Worm (Caenorhabditis elegans) whole organism, late embryonic: ENCODE data around the gene lipl-1.

Experiments used
- F13H6.1 ChIP-seq: sonication (generic microtip); optimal IDR thresholded peaks from 2 replicates; lab custom pipeline; 2016; ENCODE audit warnings: missing genetic modification characterization, missing compliant biosample characterization
- K09A11.1 ChIP-seq: sonication (generic microtip); optimal IDR thresholded peaks from 2 replicates; lab custom pipeline; 2017; ENCODE audit warnings: antibody characterized with exemption, mild to moderate bottlenecking, missing genetic modification characterization, missing compliant biosample characterization; ENCODE audit not compliant: insufficient read depth
- T23F11.4 ChIP-seq: fragments of 200-800 bp; sonication (Bioruptor generic); optimal IDR thresholded peaks from 2 replicates; lab custom pipeline; 2018; ENCODE audit warnings: mild to moderate bottlenecking, missing genetic modification characterization, missing compliant biosample characterization
- ahr-1 ChIP-seq: sonication (generic microtip); optimal IDR thresholded peaks from 2 replicates; lab custom pipeline; 2016; ENCODE audit warnings: missing genetic modification characterization, missing compliant biosample characterization
- ama-1 ChIP-seq: fragments of 150-350 bp; optimal IDR thresholded peaks from 2 replicates; lab custom pipeline; 2014
- ceh-14 ChIP-seq: sonication (generic microtip); optimal IDR thresholded peaks from 2 replicates; lab custom pipeline; 2016; ENCODE audit warnings: missing genotype, missing genetic modification characterization, missing compliant biosample characterization
- ceh-22 ChIP-seq: sonication (generic microtip); optimal IDR thresholded peaks from 2 replicates; lab custom pipeline; 2017; ENCODE audit warnings: missing biosample characterization, missing genetic modification characterization
- ceh-24 ChIP-seq: sonication (generic microtip); optimal IDR thresholded peaks from 2 replicates; lab custom pipeline; 2016; ENCODE audit warnings: mild to moderate bottlenecking, missing genetic modification characterization, missing compliant biosample characterization
- ceh-30 ChIP-seq: fragments of 150-350 bp; optimal IDR thresholded peaks from 2 replicates; lab custom pipeline; 2014; ENCODE audit warnings: missing biosample characterization, missing genetic modification characterization
- ceh-34 ChIP-seq: sonication (generic microtip); optimal IDR thresholded peaks from 2 replicates; lab custom pipeline; 2016; ENCODE audit warnings: mild to moderate bottlenecking, missing genetic modification characterization, missing compliant biosample characterization
- ceh-6 ChIP-seq: fragments of 200-800 bp; sonication (Bioruptor generic); optimal IDR thresholded peaks from 2 replicates; lab custom pipeline; 2018; ENCODE audit warnings: mild to moderate bottlenecking, missing genetic modification characterization, missing compliant biosample characterization
- ceh-9 ChIP-seq: sonication (generic microtip); optimal IDR thresholded peaks from 2 replicates; lab custom pipeline; 2016; ENCODE audit warnings: mild to moderate bottlenecking, missing genetic modification characterization, inconsistent platforms, missing compliant biosample characterization
- che-1 ChIP-seq: sonication (generic microtip); optimal IDR thresholded peaks from 2 replicates; lab custom pipeline; 2016; ENCODE audit warnings: mild to moderate bottlenecking, missing genetic modification characterization, missing compliant biosample characterization
- dmd-4 ChIP-seq: sonication (generic microtip); optimal IDR thresholded peaks from 2 replicates; lab custom pipeline; 2016; ENCODE audit warnings: borderline replicate concordance, missing genetic modification characterization, missing compliant biosample characterization
- ets-4 ChIP-seq: sonication (generic microtip); optimal IDR thresholded peaks from 2 replicates; lab custom pipeline; 2016; ENCODE audit warnings: missing genetic modification characterization, missing compliant biosample characterization
- fax-1 ChIP-seq: sonication (generic microtip); optimal IDR thresholded peaks from 2 replicates; lab custom pipeline; 2016; ENCODE audit warnings: missing genotype, missing genetic modification characterization, missing compliant biosample characterization
- fkh-10 ChIP-seq: fragments of 150-350 bp; optimal IDR thresholded peaks from 2 replicates; lab custom pipeline; 2014; ENCODE audit warnings: missing biosample characterization, missing genetic modification reagents, missing genetic modification characterization
- gmeb-2 ChIP-seq: sonication (generic microtip); optimal IDR thresholded peaks from 2 replicates; lab custom pipeline; 2016; ENCODE audit warnings: missing genetic modification characterization, inconsistent platforms, missing compliant biosample characterization
- hlh-15 ChIP-seq: sonication (generic microtip); optimal IDR thresholded peaks from 2 replicates; lab custom pipeline; 2016; ENCODE audit warnings: missing genetic modification characterization, missing compliant biosample characterization
- hlh-8 ChIP-seq: sonication (generic microtip); optimal IDR thresholded peaks from 2 replicates; lab custom pipeline; 2016; ENCODE audit warnings: missing genotype, missing genetic modification characterization, missing compliant biosample characterization
- lim-6 ChIP-seq: sonication (generic microtip); optimal IDR thresholded peaks from 2 replicates; lab custom pipeline; 2016; ENCODE audit warnings: missing genetic modification characterization, missing compliant biosample characterization
- lin-11 ChIP-seq: fragments of 200-800 bp; sonication (Bioruptor generic); optimal IDR thresholded peaks from 2 replicates; lab custom pipeline; 2018; ENCODE audit warnings: mild to moderate bottlenecking, missing genetic modification characterization, missing compliant biosample characterization
- mec-3 ChIP-seq: sonication (generic microtip); optimal IDR thresholded peaks from 2 replicates; lab custom pipeline; 2016; ENCODE audit warnings: borderline replicate concordance, missing genetic modification characterization, missing compliant biosample characterization
- nhr-11 ChIP-seq: fragments of 150-350 bp; optimal IDR thresholded peaks from 2 replicates; lab custom pipeline; 2014; ENCODE audit warnings: missing biosample characterization, missing genetic modification characterization
- nhr-232 ChIP-seq: sonication (generic microtip); optimal IDR thresholded peaks from 2 replicates; lab custom pipeline; 2016; ENCODE audit warnings: missing genetic modification characterization, missing compliant biosample characterization
- pax-1 ChIP-seq: fragments of 150-350 bp; optimal IDR thresholded peaks from 2 replicates; lab custom pipeline; 2014; ENCODE audit warnings: missing biosample characterization, missing genetic modification characterization
- pqm-1 ChIP-seq: sonication (generic microtip); optimal IDR thresholded peaks from 2 replicates; lab custom pipeline; 2016; ENCODE audit warnings: missing genetic modification characterization, missing compliant biosample characterization
- pros-1 ChIP-seq: fragments of 150-350 bp; optimal IDR thresholded peaks from 2 replicates; lab custom pipeline; 2014; ENCODE audit warnings: missing biosample characterization, missing genetic modification reagents, missing genetic modification characterization
- ref-2 ChIP-seq: sonication (generic microtip); optimal IDR thresholded peaks from 2 replicates; lab custom pipeline; 2016; ENCODE audit warnings: missing genetic modification characterization, missing compliant biosample characterization
- rnt-1 ChIP-seq: sonication (generic microtip); optimal IDR thresholded peaks from 2 replicates; lab custom pipeline; 2016; ENCODE audit warnings: missing genetic modification characterization, missing compliant biosample characterization
- sox-2 ChIP-seq: fragments of 200-800 bp; sonication (Bioruptor generic); IDR thresholded peaks from 2 replicates; pipeline ENCODE4 v1.3.6; 2022; ENCODE audit warnings: missing genetic modification reagents, missing genetic modification characterization, missing compliant biosample characterization
- sox-4 ChIP-seq: sonication (generic microtip); optimal IDR thresholded peaks from 2 replicates; lab custom pipeline; 2017; ENCODE audit warnings: mild to moderate bottlenecking, missing genetic modification characterization, inconsistent platforms, missing compliant biosample characterization
- syd-9 ChIP-seq: sonication (generic microtip); optimal IDR thresholded peaks from 2 replicates; lab custom pipeline; 2016; ENCODE audit warnings: mild to moderate bottlenecking, missing genetic modification characterization, moderate library complexity, missing compliant biosample characterization
- unc-3 ChIP-seq, 2 experiments: fragments of 200-800 bp in 1 of 2; sonication (Bioruptor generic) in 1 of 2; sonication (generic microtip) in 1 of 2; conservative IDR thresholded peaks in 1 of 2; optimal IDR thresholded peaks in 1 of 2; 2 replicates each; pipeline versions ENCODE4 v1.3.6 to Lab custom; 2016 to 2022; ENCODE audit warnings: missing compliant biosample characterization in 2 of 2, missing genetic modification characterization in 2 of 2, missing genetic modification reagents in 1 of 2
- unc-42 ChIP-seq: sonication (generic microtip); optimal IDR thresholded peaks from 2 replicates; lab custom pipeline; 2016; ENCODE audit warnings: missing genotype, missing genetic modification characterization, missing compliant biosample characterization
- zip-5 ChIP-seq: sonication (generic microtip); optimal IDR thresholded peaks from 2 replicates; lab custom pipeline; 2016; ENCODE audit warnings: missing genetic modification characterization, missing compliant biosample characterization
- ztf-16 ChIP-seq: sonication (generic microtip); optimal IDR thresholded peaks from 2 replicates; lab custom pipeline; 2017; ENCODE audit warnings: missing genetic modification characterization, missing compliant biosample characterization

lipl-1 gene

ce11 chrV:12943399-12943798, 23.6 kb downstream of the lipl-1 start:
- no peak for TF ChIP-seq pax-1
- TF ChIP-seq syd-9 (tag; lab: Kevin White, UChicago), result no peak
- no peak for TF ChIP-seq fkh-10 (GFP tag; lab: Kevin White, UChicago)
- TF ChIP-seq che-1 (tag; lab: Kevin White, UChicago), result no peak
- TF ChIP-seq K09A11.1 (tag; lab: Kevin White, UChicago), result no peak
- TF ChIP-seq ceh-30 (tag; lab: Kevin White, UChicago), result no peak
- no peak for TF ChIP-seq hlh-8 (tag; lab: Kevin White, UChicago)
- no peak for TF ChIP-seq lim-6 (tag; lab: Kevin White, UChicago)
- no peak for TF ChIP-seq zip-5
- TF ChIP-seq fax-1 (tag; lab: Kevin White, UChicago), result no peak
- no peak for TF ChIP-seq pros-1 (tag; lab: Kevin White, UChicago)
- no peak for TF ChIP-seq sox-4 (tag; lab: Kevin White, UChicago)
- TF ChIP-seq mec-3 (tag; lab: Kevin White, UChicago), result no peak
- TF ChIP-seq ceh-22 (tag; lab: Kevin White, UChicago), result no peak
- TF ChIP-seq ceh-34 (tag; lab: Kevin White, UChicago), result no peak
- TF ChIP-seq ceh-6 (GFP tag; lab: Kevin White, UChicago), result no peak
- TF ChIP-seq dmd-4 (tag; lab: Kevin White, UChicago), result no peak
- TF ChIP-seq ets-4 (tag; lab: Kevin White, UChicago), result no peak

ce11 chrV:12944229-12944628, 24.4 kb downstream of the lipl-1 start, which contains the start of gene T16G1.3:
T16G1.3 (minus strand) TSS chrV:12944329.
- no peak for TF ChIP-seq ref-2
- TF ChIP-seq pqm-1, result no peak
- TF ChIP-seq ceh-34 (tag; lab: Kevin White, UChicago), result no peak
- no peak for TF ChIP-seq ceh-14 (tag; lab: Kevin White, UChicago)
- TF ChIP-seq mec-3 (tag; lab: Kevin White, UChicago), result no peak
- TF ChIP-seq ceh-30 (tag; lab: Kevin White, UChicago), result no peak
- no peak for TF ChIP-seq gmeb-2 (tag; lab: Kevin White, UChicago)
- no peak for TF ChIP-seq ahr-1
- no peak for TF ChIP-seq dmd-4 (tag; lab: Kevin White, UChicago)
- TF ChIP-seq nhr-11 (tag; lab: Kevin White, UChicago), result no peak
- no peak for TF ChIP-seq sox-2 (GFP tag; lab: Robert Waterston, UW)

- TF ChIP-seq nhr-232 (tag; lab: Kevin White, UChicago) (no peak), rnt-1 (tag; lab: Kevin White, UChicago) (no peak), fax-1 (tag; lab: Kevin White, UChicago) (no peak), pqm-1 (no peak), nhr-11 (tag; lab: Kevin White, UChicago) (no peak), T23F11.4 (GFP tag; lab: Kevin White, UChicago) (no peak), hlh-15 (tag; lab: Kevin White, UChicago) (no peak), ceh-14 (tag; lab: Kevin White, UChicago) (no peak), ceh-9 (tag; lab: Kevin White, UChicago) (no peak), ztf-16 (no peak), ama-1 (lab: Kevin White, UChicago) (no peak)
Measured at ce11 chrV:12944775-12945174, 25.0 kb downstream of the lipl-1 start, which contains the start of gene grl-2. grl-2 (plus strand) TSS chrV:12945075.

- no peak for TF ChIP-seq lin-11
- TF ChIP-seq unc-3 (GFP tag; conservative IDR thresholded peaks at IDR 0.05; lab: Robert Waterston, UW), result no peak
- no peak for TF ChIP-seq unc-3 (tag; optimal IDR thresholded peaks at IDR 0.05; lab: Kevin White, UChicago)
- TF ChIP-seq ztf-16, result no peak
- TF ChIP-seq ceh-22 (tag; lab: Kevin White, UChicago), result no peak
- no peak for TF ChIP-seq T23F11.4 (GFP tag; lab: Kevin White, UChicago)
- no peak for TF ChIP-seq unc-42 (tag; lab: Kevin White, UChicago)
- TF ChIP-seq ahr-1, result no peak
- TF ChIP-seq che-1 (tag; lab: Kevin White, UChicago), result no peak
- no peak for TF ChIP-seq ceh-24
- no peak for TF ChIP-seq F13H6.1 (tag; lab: Kevin White, UChicago)
- TF ChIP-seq pros-1 (tag; lab: Kevin White, UChicago), result no peak
- TF ChIP-seq ceh-34 (tag; lab: Kevin White, UChicago), result no peak
Measured at ce11 chrV:12949607-12950006, 29.8 kb downstream of the lipl-1 start, which contains the start of gene T16G1.13. T16G1.13 (plus strand) TSS chrV:12949907.
